Fruit fly (Drosophila melanogaster) whole organism, embryonic: ENCODE data around the gene MCU.

Source experiments
- ATbp ChIP-seq: fragments of 200-800 bp; sonication (Bioruptor generic); optimal IDR thresholded peaks from 2 replicates; lab custom pipeline; 2017; ENCODE audit warnings: missing biosample characterization, mild to moderate bottlenecking, missing genetic modification characterization, missing genetic modification reagents
- Atf6 ChIP-seq: fragments of 200-800 bp; sonication (Bioruptor generic); IDR thresholded peaks from 2 replicates; pipeline ENCODE4 v1.3.6; 2022; ENCODE audit warnings: missing biosample characterization, missing genetic modification characterization
- CG13775 ChIP-seq: fragments of 200-800 bp; sonication (Bioruptor generic); optimal IDR thresholded peaks from 3 replicates; lab custom pipeline; 2017; ENCODE audit warnings: missing biosample characterization, mild to moderate bottlenecking, missing genetic modification characterization
- CG15011 ChIP-seq: fragments of 200-800 bp; sonication (Bioruptor generic); optimal IDR thresholded peaks from 3 replicates; lab custom pipeline; 2018; ENCODE audit warnings: missing biosample characterization, mild to moderate bottlenecking, missing genetic modification characterization
- CG16815 ChIP-seq: fragments of 200-800 bp; sonication (Bioruptor generic); optimal IDR thresholded peaks from 3 replicates; lab custom pipeline; 2017; ENCODE audit warnings: missing biosample characterization, mild to moderate bottlenecking, missing genetic modification characterization
- CG17385 ChIP-seq: fragments of 200-800 bp; sonication (Bioruptor generic); optimal IDR thresholded peaks from 3 replicates; lab custom pipeline; 2018; ENCODE audit warnings: missing biosample characterization, mild to moderate bottlenecking, missing genetic modification characterization
- CG18599 ChIP-seq: fragments of 200-800 bp; sonication (Bioruptor generic); optimal IDR thresholded peaks from 3 replicates; lab custom pipeline; 2017; ENCODE audit warnings: missing biosample characterization, missing genetic modification characterization, mild to moderate bottlenecking, moderate library complexity, missing genetic modification reagents
- CG4328 ChIP-seq: fragments of 200-800 bp; sonication (Bioruptor generic); optimal IDR thresholded peaks from 3 replicates; lab custom pipeline; 2017; ENCODE audit warnings: missing biosample characterization, missing genetic modification reagents, missing genetic modification characterization
- CG4360 ChIP-seq: fragments of 200-800 bp; sonication (Bioruptor generic); IDR thresholded peaks from 2 replicates; pipeline ENCODE4 v1.3.6; 2022; ENCODE audit warnings: missing biosample characterization, missing genetic modification characterization
- CG4404 ChIP-seq: fragments of 200-800 bp; sonication (Bioruptor generic); IDR thresholded peaks from 2 replicates; pipeline ENCODE4 v1.3.6; 2022; ENCODE audit warnings: missing biosample characterization, missing genetic modification characterization
- CG4707 ChIP-seq: fragments of 200-800 bp; sonication (Bioruptor generic); optimal IDR thresholded peaks from 2 replicates; lab custom pipeline; 2018; ENCODE audit warnings: missing biosample characterization, mild to moderate bottlenecking, missing genetic modification characterization, moderate library complexity
- CG6791 ChIP-seq: fragments of 200-800 bp; sonication (Bioruptor generic); IDR thresholded peaks from 3 replicates; pipeline ENCODE4 v1.3.6; 2022; ENCODE audit warnings: missing biosample characterization, missing genetic modification characterization; ENCODE audit not compliant: partially characterized antibody
- CG7271 ChIP-seq: fragments of 200-800 bp; sonication (Bioruptor generic); optimal IDR thresholded peaks from 2 replicates; lab custom pipeline; 2018; ENCODE audit warnings: missing biosample characterization, mild to moderate bottlenecking, missing genetic modification characterization, moderate library complexity
- CG7928 ChIP-seq: fragments of 200-800 bp; sonication (Bioruptor generic); optimal IDR thresholded peaks from 2 replicates; lab custom pipeline; 2017; ENCODE audit warnings: missing biosample characterization, mild to moderate bottlenecking, missing genetic modification characterization
- D19A ChIP-seq: fragments of 200-800 bp; optimal IDR thresholded peaks from 3 replicates; lab custom pipeline; 2019; ENCODE audit warnings: missing biosample characterization, mild to moderate bottlenecking, missing genetic modification characterization, moderate library complexity
- HmgD ChIP-seq: fragments of 200-800 bp; sonication (Bioruptor generic); optimal IDR thresholded peaks from 3 replicates; lab custom pipeline; 2016; ENCODE audit warnings: missing biosample characterization, missing genetic modification characterization
- Hr51 ChIP-seq, 2 experiments: fragments of 200-800 bp; sonication (Bioruptor generic); optimal IDR thresholded peaks; 2 replicates in 1 of 2; 3 replicates in 1 of 2; lab custom pipeline; 2016 to 2018; ENCODE audit warnings: missing biosample characterization in 2 of 2, missing genetic modification characterization in 2 of 2, mild to moderate bottlenecking in 1 of 2, moderate library complexity in 1 of 2
- Mad ChIP-seq: fragments of 200-800 bp; sonication (Bioruptor generic); optimal IDR thresholded peaks from 2 replicates; lab custom pipeline; 2016; ENCODE audit warnings: missing biosample characterization, missing genetic modification characterization
- NFAT ChIP-seq: fragments of 200-800 bp; sonication (Bioruptor generic); IDR thresholded peaks from 2 replicates; pipeline ENCODE4 v1.3.6; 2022; ENCODE audit warnings: missing biosample characterization, missing genetic modification characterization
- Nf-YB ChIP-seq: fragments of 200-800 bp; sonication (Bioruptor generic); optimal IDR thresholded peaks from 3 replicates; lab custom pipeline; 2019; ENCODE audit warnings: missing biosample characterization, mild to moderate bottlenecking, missing genetic modification characterization, moderate library complexity
- Nf-YC ChIP-seq: fragments of 200-800 bp; optimal IDR thresholded peaks from 3 replicates; lab custom pipeline; 2019; ENCODE audit warnings: missing biosample characterization, mild to moderate bottlenecking, missing genetic modification characterization, moderate library complexity
- Optix ChIP-seq: fragments of 200-800 bp; sonication (Bioruptor generic); IDR thresholded peaks from 3 replicates; pipeline ENCODE4 v1.3.6; 2022; ENCODE audit warnings: missing biosample characterization, missing genetic modification characterization
- Ravus ChIP-seq: fragments of 200-800 bp; sonication (Bioruptor generic); IDR thresholded peaks from 2 replicates; pipeline ENCODE4 v1.3.6; 2022; ENCODE audit warnings: missing biosample characterization, missing genetic modification characterization
- Sox102F ChIP-seq: fragments of 200-800 bp; sonication (Bioruptor generic); optimal IDR thresholded peaks from 2 replicates; lab custom pipeline; 2018; ENCODE audit warnings: missing biosample characterization, mild to moderate bottlenecking, missing genetic modification characterization, moderate library complexity
- Usf ChIP-seq: fragments of 200-800 bp; sonication (Bioruptor generic); optimal IDR thresholded peaks from 2 replicates; lab custom pipeline; 2017; ENCODE audit warnings: missing genotype, missing biosample characterization, missing genetic modification characterization
- bbx ChIP-seq: fragments of 200-800 bp; sonication (Bioruptor generic); IDR thresholded peaks from 2 replicates; pipeline ENCODE4 v1.3.6; 2022; ENCODE audit warnings: missing biosample characterization, missing genetic modification characterization; ENCODE audit not compliant: partially characterized antibody
- bsh ChIP-seq, 2 experiments: fragments of 200-800 bp; sonication (Bioruptor generic); optimal IDR thresholded peaks; 2 replicates each; lab custom pipeline; 2017 to 2018; ENCODE audit warnings: mild to moderate bottlenecking in 2 of 2, missing biosample characterization in 2 of 2, missing genetic modification characterization in 2 of 2, moderate library complexity in 1 of 2
- cg ChIP-seq: fragments of 200-800 bp; sonication (Bioruptor generic); optimal IDR thresholded peaks from 3 replicates; lab custom pipeline; 2019; ENCODE audit warnings: missing biosample characterization, mild to moderate bottlenecking, missing genetic modification characterization, moderate library complexity
- cwo ChIP-seq: fragments of 200-800 bp; sonication (Bioruptor generic); optimal IDR thresholded peaks from 3 replicates; lab custom pipeline; 2017; ENCODE audit warnings: missing biosample characterization, missing genetic modification characterization, mild to moderate bottlenecking, moderate library complexity, missing genetic modification reagents
- da ChIP-seq: fragments of 200-800 bp; sonication (Bioruptor generic); optimal IDR thresholded peaks from 2 replicates; lab custom pipeline; 2016; ENCODE audit warnings: missing biosample characterization, missing genetic modification characterization
- ftz-f1 ChIP-seq: fragments of 200-800 bp; sonication (Bioruptor generic); optimal IDR thresholded peaks from 2 replicates; lab custom pipeline; 2016; ENCODE audit warnings: missing biosample characterization, missing genetic modification characterization
- gcm2 ChIP-seq: fragments of 200-800 bp; sonication (Bioruptor generic); optimal IDR thresholded peaks from 2 replicates; lab custom pipeline; 2016; ENCODE audit warnings: missing biosample characterization, missing genetic modification characterization
- grau ChIP-seq: fragments of 200-800 bp; optimal IDR thresholded peaks from 3 replicates; lab custom pipeline; 2019; ENCODE audit warnings: missing biosample characterization, mild to moderate bottlenecking, missing genetic modification characterization, moderate library complexity
- gsb ChIP-seq: fragments of 200-800 bp; sonication (Bioruptor generic); IDR thresholded peaks from 2 replicates; pipeline ENCODE4 v1.3.6; 2022; ENCODE audit warnings: missing biosample characterization, missing genetic modification characterization
- hbn ChIP-seq: fragments of 200-800 bp; sonication (Bioruptor generic); IDR thresholded peaks from 2 replicates; pipeline ENCODE4 v1.3.6; 2022; ENCODE audit warnings: missing biosample characterization, missing genetic modification characterization; ENCODE audit not compliant: partially characterized antibody
- klu ChIP-seq: fragments of 200-800 bp; sonication (Bioruptor generic); IDR thresholded peaks from 2 replicates; pipeline ENCODE4 v1.3.6; 2022; ENCODE audit warnings: missing biosample characterization, missing genetic modification characterization
- kni ChIP-seq: fragments of 200-800 bp; sonication (Bioruptor generic); optimal IDR thresholded peaks from 3 replicates; lab custom pipeline; 2017; ENCODE audit warnings: mild to moderate bottlenecking, missing biosample characterization, missing genetic modification reagents, missing genetic modification characterization
- nau ChIP-seq: fragments of 200-800 bp; sonication (Bioruptor generic); optimal IDR thresholded peaks from 3 replicates; lab custom pipeline; 2017; ENCODE audit warnings: missing biosample characterization, mild to moderate bottlenecking, missing genetic modification characterization, missing genetic modification reagents
- peb ChIP-seq: fragments of 200-800 bp; sonication (Bioruptor generic); IDR thresholded peaks from 2 replicates; pipeline ENCODE4 v1.3.6; 2022; ENCODE audit warnings: missing biosample characterization, missing genetic modification characterization
- pnt ChIP-seq: fragments of 200-800 bp; sonication (Bioruptor generic); optimal IDR thresholded peaks from 3 replicates; lab custom pipeline; 2016; ENCODE audit warnings: missing biosample characterization, missing genetic modification characterization
- psq ChIP-seq: fragments of 200-800 bp; sonication (Bioruptor generic); optimal IDR thresholded peaks from 2 replicates; lab custom pipeline; 2017; ENCODE audit warnings: missing biosample characterization, missing genetic modification characterization
- pzg ChIP-seq: fragments of 200-800 bp; sonication (Bioruptor generic); optimal IDR thresholded peaks from 3 replicates; lab custom pipeline; 2018; ENCODE audit warnings: missing biosample characterization, mild to moderate bottlenecking, missing genetic modification characterization, moderate library complexity
- salm ChIP-seq: fragments of 200-800 bp; sonication (Bioruptor generic); optimal IDR thresholded peaks from 2 replicates; lab custom pipeline; 2018; ENCODE audit warnings: missing biosample characterization, mild to moderate bottlenecking, missing genetic modification characterization
- scrt ChIP-seq: fragments of 200-800 bp; sonication (Bioruptor generic); optimal IDR thresholded peaks from 2 replicates; lab custom pipeline; 2018; ENCODE audit warnings: missing biosample characterization, mild to moderate bottlenecking, missing genetic modification characterization, moderate library complexity
- sd ChIP-seq: fragments of 200-800 bp; sonication (Bioruptor generic); optimal IDR thresholded peaks from 3 replicates; lab custom pipeline; 2018; ENCODE audit warnings: missing biosample characterization, mild to moderate bottlenecking, missing genetic modification characterization, moderate library complexity
- slbo ChIP-seq: fragments of 200-800 bp; sonication (Bioruptor generic); IDR thresholded peaks from 2 replicates; pipeline ENCODE4 v1.3.6; 2022; ENCODE audit warnings: missing biosample characterization, missing genetic modification characterization
- sqz ChIP-seq: fragments of 200-800 bp; sonication (Bioruptor generic); optimal IDR thresholded peaks from 3 replicates; lab custom pipeline; 2018; ENCODE audit warnings: missing biosample characterization, mild to moderate bottlenecking, missing genetic modification characterization
- stc ChIP-seq: fragments of 200-800 bp; sonication (Bioruptor generic); IDR thresholded peaks from 2 replicates; pipeline ENCODE4 v1.3.6; 2022; ENCODE audit warnings: missing biosample characterization, missing genetic modification characterization
- tap ChIP-seq: fragments of 200-800 bp; optimal IDR thresholded peaks from 3 replicates; lab custom pipeline; 2019; ENCODE audit warnings: missing biosample characterization, mild to moderate bottlenecking, missing genetic modification characterization, moderate library complexity
- twi ChIP-seq: fragments of 200-800 bp; optimal IDR thresholded peaks from 2 replicates; lab custom pipeline; 2019; ENCODE audit warnings: missing biosample characterization, mild to moderate bottlenecking, missing genetic modification characterization, moderate library complexity
- vvl ChIP-seq: fragments of 200-800 bp; sonication (Bioruptor generic); IDR thresholded peaks from 2 replicates; pipeline ENCODE4 v1.3.6; 2022; ENCODE audit warnings: missing biosample characterization, missing genetic modification characterization

Gene MCU

DNA sequence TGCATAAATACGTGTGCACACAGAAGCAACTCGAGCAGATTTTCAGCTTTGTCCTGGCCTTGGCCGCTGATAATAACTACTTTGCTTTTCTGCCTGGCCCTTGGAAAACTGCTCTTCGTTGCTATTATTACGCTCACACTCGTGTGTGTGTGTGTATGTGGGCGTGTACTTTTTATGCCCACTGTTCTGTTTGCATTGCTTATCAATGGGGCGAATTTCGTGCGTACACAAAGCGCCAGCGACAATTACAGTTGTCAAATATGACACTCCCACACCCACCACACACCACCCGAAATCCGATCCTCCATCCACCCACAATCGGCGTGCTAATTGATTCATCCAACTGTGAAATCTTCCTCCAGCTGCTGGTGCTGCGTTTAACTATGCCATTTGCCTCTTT lies 62.1 kb downstream of the MCU start (continued):
- TF ChIP-seq sd (tag; lab: Kevin White, UChicago) (no peak), Sox102F (GFP tag; lab: Kevin White, UChicago) (peak; percentile 24), psq (GFP tag; lab: Kevin White, UChicago) (no peak), bsh (GFP tag; optimal IDR thresholded peaks at IDR 0.05; lab: Kevin White, UChicago) (no peak), scrt (GFP tag; lab: Kevin White, UChicago) (no peak), cwo (GFP tag; lab: Kevin White, UChicago) (no peak), CG4707 (GFP tag; lab: Kevin White, UChicago) (no peak), CG15011 (GFP tag; lab: Kevin White, UChicago) (peak; percentile 9), hbn (GFP tag; lab: Robert Waterston, UW) (no peak), CG4404 (no peak), vvl (GFP tag; lab: Robert Waterston, UW) (peak; percentile 44), sqz (no peak), CG13775 (no peak), D19A (tag; lab: Kevin White, UChicago) (no peak), tap (no peak), salm (tag; lab: Kevin White, UChicago) (no peak), Optix (no peak), Usf (GFP tag; lab: Kevin White, UChicago) (no peak), Mad (GFP tag; lab: Kevin White, UChicago) (no peak), CG18599 (GFP tag; lab: Kevin White, UChicago) (peak; percentile 18), CG16815 (GFP tag; lab: Kevin White, UChicago) (no peak), CG7928 (GFP tag; lab: Kevin White, UChicago) (no peak), kni (GFP tag; lab: Kevin White, UChicago) (no peak), cg (no peak), ATbp (GFP tag; lab: Kevin White, UChicago) (peak; percentile 62), CG4328 (GFP tag; lab: Kevin White, UChicago) (no peak), pnt (no peak), da (GFP tag; lab: Kevin White, UChicago) (no peak), pzg (no peak), gcm2 (GFP tag; lab: Kevin White, UChicago) (no peak), CG7271 (tag; lab: Kevin White, UChicago) (no peak), HmgD (GFP tag; lab: Kevin White, UChicago) (no peak), Hr51 (GFP tag; optimal IDR thresholded peaks at IDR 0.05; lab: Kevin White, UChicago) (no peak), Ravus (GFP tag; lab: Robert Waterston, UW) (no peak), peb (GFP tag; lab: Robert Waterston, UW) (no peak), CG17385 (GFP tag; lab: Kevin White, UChicago) (peak; percentile 9), CG6791 (GFP tag; lab: Robert Waterston, UW) (no peak), grau (tag; lab: Kevin White, UChicago) (no peak), Atf6 (peak; percentile 50), slbo (GFP tag; lab: Robert Waterston, UW) (peak; percentile 25; the same call in 1 of the 2 replicates), bbx (no peak), nau (GFP tag; lab: Kevin White, UChicago) (peak; percentile 45), Nf-YB (GFP tag; lab: Kevin White, UChicago) (no peak), Nf-YC (no peak), twi (tag; lab: Kevin White, UChicago) (no peak), klu (GFP tag; lab: Robert Waterston, UW) (no peak), gsb (GFP tag; lab: Robert Waterston, UW) (no peak), NFAT (no peak), stc (GFP tag; lab: Robert Waterston, UW) (peak; percentile 38; the same call in 1 of the 2 replicates), CG4360 (GFP tag; lab: Robert Waterston, UW) (no peak), ftz-f1 (GFP tag; lab: Kevin White, UChicago) (no peak)
